Fruit fly (Drosophila melanogaster): Measurements from ENCODE around the gene CG10077.

Gene CG10077

DNA sequence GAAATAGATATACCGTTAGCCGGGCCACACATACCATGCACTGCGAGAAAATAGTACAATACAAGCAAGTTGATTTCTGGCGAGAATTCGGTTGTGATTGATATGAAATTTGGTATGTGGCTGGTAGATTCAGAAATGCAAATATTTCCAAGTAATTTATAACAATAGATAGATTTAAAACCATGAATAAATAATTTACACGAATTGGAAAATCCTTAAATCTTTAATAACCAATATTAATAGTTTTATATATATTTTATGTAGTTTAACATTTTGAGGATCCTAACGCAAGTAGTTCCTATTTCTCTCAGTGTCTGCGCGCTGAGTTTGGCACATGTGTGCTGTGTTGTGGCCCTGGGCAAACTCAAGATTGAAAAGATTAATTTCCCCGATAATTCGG lies 26.1 kb upstream of the CG10077 start (continued):
- TF ChIP-seq CG8359 (GFP tag; optimal IDR thresholded peaks at IDR 0.05; ENCODE audit: borderline replicate concordance) (no peak), CG1024 (GFP tag; IDR thresholded peaks at IDR 0.05) (0 out of 2 replicates have a peak, but pooled peaks have one; percentile 24), cg (GFP tag; optimal IDR thresholded peaks at IDR 0.05) (no peak), danr (GFP tag; IDR thresholded peaks at IDR 0.05) (no peak), CG17912 (GFP tag; optimal IDR thresholded peaks at IDR 0.05) (no peak), kni (GFP tag; optimal IDR thresholded peaks at IDR 0.05) (no peak), Fer2 (tag; optimal IDR thresholded peaks at IDR 0.05) (no peak), scrt (GFP tag; optimal IDR thresholded peaks at IDR 0.05) (no peak), aop (GFP tag; IDR thresholded peaks at IDR 0.05) (no peak), row (GFP tag; IDR thresholded peaks at IDR 0.05) (peak; percentile 52), gce (GFP tag; IDR thresholded peaks at IDR 0.05) (no peak), CG15269 (tag; optimal IDR thresholded peaks at IDR 0.05) (peak; percentile 23), Sox100B (GFP tag; optimal IDR thresholded peaks at IDR 0.05) (peak; percentile 21), CG1792 (GFP tag; optimal IDR thresholded peaks at IDR 0.05) (no peak), fd102C (GFP tag; optimal IDR thresholded peaks at IDR 0.05) (peak; percentile 57), CoRest (tag; optimal IDR thresholded peaks at IDR 0.05) (peak; percentile 71), lmd (GFP tag; IDR thresholded peaks at IDR 0.05) (peak; percentile 26; the same call in 1 of the 2 replicates), eve (GFP tag; optimal IDR thresholded peaks at IDR 0.05) (peak in 1 of 2 experiments; percentile 60), sima (GFP tag; optimal IDR thresholded peaks at IDR 0.05) (no peak), Spps (tag; optimal IDR thresholded peaks at IDR 0.05) (no peak), dan (GFP tag; IDR thresholded peaks at IDR 0.05) (peak; percentile 40), jigr1 (GFP tag; IDR thresholded peaks at IDR 0.05) (no peak), CTCF (GFP tag; optimal IDR thresholded peaks at IDR 0.05) (no peak), B-H2 (GFP tag; optimal IDR thresholded peaks at IDR 0.05) (no peak), CG32532 (GFP tag; IDR thresholded peaks at IDR 0.05) (no peak), HLH54F (GFP tag; optimal IDR thresholded peaks at IDR 0.05) (no peak), CG30020 (tag; optimal IDR thresholded peaks at IDR 0.05) (no peak), Sry-δ (GFP tag; optimal IDR thresholded peaks at IDR 0.05) (peak; percentile 11), CG9817 (tag; optimal IDR thresholded peaks at IDR 0.05) (no peak), Taf1 (GFP tag; IDR thresholded peaks at IDR 0.05) (no peak), CG13296 (GFP tag; optimal IDR thresholded peaks at IDR 0.05) (no peak), ro (GFP tag; IDR thresholded peaks at IDR 0.05) (no peak), Hsf (GFP tag; optimal IDR thresholded peaks at IDR 0.05) (no peak), wdn (GFP tag; IDR thresholded peaks at IDR 0.05) (no peak), CG11695 (GFP tag; IDR thresholded peaks at IDR 0.05) (0 out of 3 replicates have a peak, but pooled peaks have one; percentile 36), CG13123 (GFP tag; optimal IDR thresholded peaks at IDR 0.05) (no peak), pum (GFP tag; optimal IDR thresholded peaks at IDR 0.05) (peak; percentile 14), CG3995 (GFP tag; optimal IDR thresholded peaks at IDR 0.05) (no peak), CG1233 (GFP tag; optimal IDR thresholded peaks at IDR 0.05) (no peak), Dad (GFP tag; optimal IDR thresholded peaks at IDR 0.05) (no peak), CG17361 (GFP tag; IDR thresholded peaks at IDR 0.05) (peak; percentile 74), esg (GFP tag; conservative IDR thresholded peaks at IDR 0.05) (no peak), Lim3 (GFP tag; IDR thresholded peaks at IDR 0.05) (no peak), CG4820 (GFP tag; optimal IDR thresholded peaks at IDR 0.05) (peak; percentile 43), CG11696 (GFP tag; IDR thresholded peaks at IDR 0.05) (no peak), Dll (GFP tag; IDR thresholded peaks at IDR 0.05; ENCODE audit: partially characterized antibody) (no peak), CG7963 (GFP tag; IDR thresholded peaks at IDR 0.05; ENCODE audit: partially characterized antibody) (no peak), Rfx (GFP tag; IDR thresholded peaks at IDR 0.05) (no peak), knrl (GFP tag; IDR thresholded peaks at IDR 0.05; ENCODE audit: partially characterized antibody) (no peak), CG7839 (tag; optimal IDR thresholded peaks at IDR 0.05) (peak; percentile 65), Dbx (GFP tag; IDR thresholded peaks at IDR 0.05) (no peak), CG10959 (GFP tag; IDR thresholded peaks at IDR 0.05) (peak; percentile 68), dysf (GFP tag; IDR thresholded peaks at IDR 0.05) (peak; percentile 40; the same call in 1 of the 3 replicates)

Data from whole organism, embryonic.